Fruit fly (Drosophila melanogaster): ENCODE results near the gene CG31560.

DNA sequence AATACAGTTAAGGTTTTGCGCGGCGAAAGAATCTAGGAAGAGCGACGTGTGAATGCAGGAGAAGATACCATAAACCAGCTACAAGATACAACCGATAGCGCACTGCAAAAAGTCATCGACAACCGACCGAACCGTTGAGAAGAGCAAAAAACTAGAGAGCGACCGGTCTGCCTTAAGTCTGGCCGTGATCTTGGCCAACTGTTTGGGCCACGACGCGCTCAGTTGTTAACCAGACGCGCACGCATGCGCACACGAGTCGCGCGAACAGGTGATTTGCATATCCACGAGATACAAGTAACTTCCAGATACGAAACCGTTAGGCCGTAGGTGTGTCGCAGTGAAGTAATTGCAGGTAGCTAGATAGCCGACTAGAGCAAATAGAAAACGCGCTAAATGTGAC lies 5.3 kb downstream of the CG31560 start:
- TF ChIP-seq CG12768 (GFP tag; optimal IDR thresholded peaks at IDR 0.05), result no peak
- no peak for TF ChIP-seq cnc (optimal IDR thresholded peaks at IDR 0.05)
- no peak for TF ChIP-seq Crg-1 (GFP tag; optimal IDR thresholded peaks at IDR 0.05)
- no peak for TF ChIP-seq toe (GFP tag; optimal IDR thresholded peaks at IDR 0.05)

Data from whole organism, adult.